Worm (Caenorhabditis elegans): ENCODE data around the gene pnk-4.

Gene pnk-4

ce11 chrX:5086212-5086611 is 1.4 kb upstream of the pnk-4 start (continued):
- peak in 1 of 2 experiments; percentile 35 for TF ChIP-seq unc-62 (GFP tag; optimal IDR thresholded peaks at IDR 0.05 in 1 of 2)
- TF ChIP-seq unc-62 (tag; optimal IDR thresholded peaks at IDR 0.05), result no peak
- no peak for TF ChIP-seq rbr-2 (tag; optimal IDR thresholded peaks at IDR 0.05)
- no peak for TF ChIP-seq php-3 (GFP tag; IDR thresholded peaks at IDR 0.05)
- TF ChIP-seq daf-16 (GFP tag; optimal IDR thresholded peaks at IDR 0.05), result peak in 1 of 2 experiments; percentile 23
- peak; percentile 94 for TF ChIP-seq daf-16 (tag; optimal IDR thresholded peaks at IDR 0.05)
- no peak for TF ChIP-seq nhr-41 (GFP tag; IDR thresholded peaks at IDR 0.05)

DNA sequence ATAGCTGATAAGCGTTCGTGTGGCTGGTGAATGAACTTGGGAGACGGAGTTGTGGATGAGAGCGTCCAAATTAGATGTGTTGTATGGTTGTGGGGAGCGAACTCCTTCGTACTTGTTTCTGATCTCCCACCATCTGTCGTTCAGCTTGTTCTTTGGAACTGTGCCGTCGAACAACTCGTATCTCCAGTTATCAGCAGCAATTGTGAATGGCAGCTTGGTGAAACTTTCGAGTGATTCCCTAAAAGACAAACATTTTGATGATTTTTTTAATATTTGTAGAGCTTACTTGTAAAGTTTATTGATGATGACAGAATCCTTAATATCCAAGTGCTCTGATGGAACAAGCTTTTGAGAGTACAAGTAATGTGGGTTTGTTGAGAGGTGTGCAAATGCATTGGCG is 6.4 kb downstream of the pnk-4 start:
- TF ChIP-seq nhr-102 (tag; optimal IDR thresholded peaks at IDR 0.05) (no peak), dmd-6 (GFP tag; IDR thresholded peaks at IDR 0.05) (peak; percentile 50)

DNA sequence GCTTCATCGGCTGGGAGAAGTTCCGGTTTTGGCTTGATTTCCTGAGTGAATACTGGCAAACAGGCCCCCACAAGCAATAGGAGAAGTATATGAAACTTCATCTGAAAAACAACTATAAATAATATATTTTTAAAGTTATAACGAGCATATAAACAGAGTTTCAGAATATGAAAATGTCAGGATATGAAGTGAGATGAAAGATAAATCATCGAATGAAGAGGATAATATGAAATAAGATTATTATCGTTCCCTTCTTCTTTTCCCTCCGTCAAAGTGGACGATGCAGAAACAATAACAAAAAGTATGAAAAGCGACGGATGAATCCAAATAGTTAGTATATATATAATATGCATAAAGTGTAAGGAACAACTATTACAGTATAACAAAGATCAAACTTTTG is 9.3 kb downstream of the pnk-4 start, which contains the start of gene acn-1:
TSS of gene acn-1 (minus strand) at position 101 of the 400 bp plus-strand sequence.
- no peak for TF ChIP-seq Y105C5A.15 (GFP tag; IDR thresholded peaks at IDR 0.05)
- no peak for TF ChIP-seq vab-7 (GFP tag; IDR thresholded peaks at IDR 0.05)
- TF ChIP-seq unc-62 (GFP tag; optimal IDR thresholded peaks at IDR 0.05 in 1 of 2), result peak in 1 of 2 experiments; percentile 37
- no peak for TF ChIP-seq unc-62 (tag; optimal IDR thresholded peaks at IDR 0.05)

DNA sequence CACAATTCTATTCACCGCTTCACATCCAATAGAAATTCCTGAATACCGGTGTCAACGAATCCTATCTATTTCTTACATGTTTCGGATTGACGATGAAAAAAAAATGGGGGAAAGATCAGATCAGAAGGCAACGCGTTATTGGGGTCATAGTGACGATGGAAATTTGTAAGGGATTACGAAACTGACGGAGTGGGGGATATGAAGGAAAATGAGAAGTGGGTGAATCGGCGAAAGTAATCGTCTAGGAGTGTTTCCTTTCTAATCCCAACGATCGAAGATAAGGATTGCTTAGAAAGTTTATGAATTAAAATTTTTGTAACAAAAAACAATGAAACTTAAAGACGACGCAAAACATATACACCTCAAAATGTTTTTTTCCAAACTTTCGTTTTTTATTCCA is 11.3 kb downstream of the pnk-4 start:
- TF ChIP-seq aha-1 (tag) (peak; percentile 66), daf-19 (GFP tag; conservative IDR thresholded peaks at IDR 0.05) (no peak), zfp-2 (tag; optimal IDR thresholded peaks at IDR 0.05) (no peak), R02D3.7 (tag; optimal IDR thresholded peaks at IDR 0.05) (no peak), T26A8.4 (GFP tag; IDR thresholded peaks at IDR 0.05) (no peak)

DNA sequence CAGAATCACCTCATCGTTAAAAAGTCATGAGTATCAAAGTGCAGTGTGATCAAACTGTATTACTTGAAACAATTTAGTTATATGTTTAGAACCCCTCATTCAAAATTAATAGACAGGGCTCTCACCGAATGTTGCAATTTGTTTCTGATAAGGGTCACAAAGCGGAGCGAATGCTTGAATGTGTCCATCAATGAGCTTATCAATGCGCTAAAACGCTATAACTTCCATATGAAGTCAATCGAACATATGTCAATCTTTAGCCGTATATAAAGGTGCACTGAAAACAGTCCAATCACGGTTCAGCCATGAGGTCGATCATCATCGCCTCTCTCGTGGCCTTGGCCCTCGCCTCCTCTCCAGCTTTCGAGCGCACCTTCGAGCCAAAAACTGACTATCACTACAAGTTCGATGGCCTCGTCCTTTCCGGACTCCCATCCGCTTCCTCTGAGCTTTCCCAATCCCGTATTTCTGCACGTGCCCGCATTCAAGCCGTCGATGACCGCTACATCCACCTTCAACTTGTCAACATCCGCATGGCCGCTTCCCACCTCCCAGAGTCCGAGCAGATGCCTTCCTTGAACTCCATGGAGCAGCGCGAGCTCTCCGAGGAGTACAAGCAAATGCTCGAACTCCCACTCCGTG is 13.2 kb downstream of the pnk-4 start, which contains the start of gene vit-2:
TSS of gene vit-2 (plus strand) at position 305 of the 642 bp plus-strand sequence.
- no peak for TF ChIP-seq nhr-42 (GFP tag; IDR thresholded peaks at IDR 0.05)
- TF ChIP-seq ceh-32 (tag; optimal IDR thresholded peaks at IDR 0.05; ENCODE audit: poor library complexity), result no peak
- TF ChIP-seq nhr-76 (tag; optimal IDR thresholded peaks at IDR 0.05), result no peak
- TF ChIP-seq cey-2 (tag; optimal IDR thresholded peaks at IDR 0.05; ENCODE audit: borderline replicate concordance, insufficient read depth), result no peak
- no peak for TF ChIP-seq fkh-10 (GFP tag; optimal IDR thresholded peaks at IDR 0.05)
- TF ChIP-seq Y105C5A.15 (GFP tag; IDR thresholded peaks at IDR 0.05), result no peak
- TF ChIP-seq nhr-28 (tag; optimal IDR thresholded peaks at IDR 0.05), result no peak
- no peak for TF ChIP-seq ces-1 (GFP tag; optimal IDR thresholded peaks at IDR 0.05)
- 0 out of 2 replicates have a peak, but pooled peaks have one; percentile 24 for TF ChIP-seq pha-4 (GFP tag; IDR thresholded peaks at IDR 0.05)
- no peak for TF ChIP-seq pha-4 (tag; optimal IDR thresholded peaks at IDR 0.05)
- TF ChIP-seq nhr-41 (GFP tag; IDR thresholded peaks at IDR 0.05), result no peak
- TF ChIP-seq hif-1 (tag; optimal IDR thresholded peaks at IDR 0.05), result no peak
- TF ChIP-seq nhr-48 (tag; optimal IDR thresholded peaks at IDR 0.05), result no peak
- TF ChIP-seq spr-1 (tag; optimal IDR thresholded peaks at IDR 0.05), result no peak
- no peak for TF ChIP-seq lin-13 (GFP tag; optimal IDR thresholded peaks at IDR 0.05)
- peak; percentile 30 for TF ChIP-seq T20F7.1 (GFP tag; optimal IDR thresholded peaks at IDR 0.05)
- TF ChIP-seq F37D6.2 (tag; optimal IDR thresholded peaks at IDR 0.05), result no peak
- TF ChIP-seq php-3 (GFP tag; IDR thresholded peaks at IDR 0.05), result peak; percentile 50; the same call in 1 of the 2 replicates
- peak; percentile 80 for TF ChIP-seq tra-1 (GFP tag; IDR thresholded peaks at IDR 0.05)
- TF ChIP-seq madf-5 (GFP tag; IDR thresholded peaks at IDR 0.05), result 0 out of 4 replicates have a peak, but pooled peaks of 1 of the 2 experiments have one; percentile 38
- no peak for TF ChIP-seq saeg-2 (GFP tag; IDR thresholded peaks at IDR 0.05)
- TF ChIP-seq set-16 (GFP tag; IDR thresholded peaks at IDR 0.05), result peak; percentile 91
- TF ChIP-seq lir-3 (tag; optimal IDR thresholded peaks at IDR 0.05), result no peak
- TF ChIP-seq nhr-6 (tag; optimal IDR thresholded peaks at IDR 0.05), result no peak
- no peak for TF ChIP-seq lin-38 (GFP tag; IDR thresholded peaks at IDR 0.05)
- no peak for TF ChIP-seq ceh-44 (GFP tag; IDR thresholded peaks at IDR 0.05)
- TF ChIP-seq F44E2.7 (GFP tag; IDR thresholded peaks at IDR 0.05), result no peak
- no peak for TF ChIP-seq nhr-237 (tag; optimal IDR thresholded peaks at IDR 0.05)
- no peak for TF ChIP-seq ZK337.2 (GFP tag; IDR thresholded peaks at IDR 0.05)
- no peak for TF ChIP-seq ceh-82 (tag; optimal IDR thresholded peaks at IDR 0.05)
- peak in 1 of 2 experiments; percentile 57 for TF ChIP-seq daf-16 (GFP tag; optimal IDR thresholded peaks at IDR 0.05)
- no peak for TF ChIP-seq daf-16 (tag; optimal IDR thresholded peaks at IDR 0.05)
- no peak for TF ChIP-seq unc-62 (GFP tag; optimal IDR thresholded peaks at IDR 0.05 in 1 of 2)
- TF ChIP-seq unc-62 (tag; optimal IDR thresholded peaks at IDR 0.05), result no peak
